Worm (Caenorhabditis elegans) whole organism, L4 larva: ENCODE measurements around the gene cpf-1.

Experiments used
- F26F4.8 ChIP-seq: fragments of 200-800 bp; sonication (Bioruptor generic); conservative IDR thresholded peaks from 2 replicates; pipeline ENCODE4 v1.3.6; 2022; ENCODE audit warnings: missing genetic modification characterization, missing compliant biosample characterization
- F37D6.2 ChIP-seq: sonication (generic microtip); optimal IDR thresholded peaks from 2 replicates; lab custom pipeline; 2016; ENCODE audit warnings: mild to moderate bottlenecking, missing genetic modification characterization, missing compliant biosample characterization
- Y75B8A.6 ChIP-seq: fragments of 200-800 bp; sonication (Bioruptor generic); IDR thresholded peaks from 2 replicates; pipeline ENCODE4 v1.3.6; 2022; ENCODE audit warnings: missing genetic modification reagents, missing genetic modification characterization, missing compliant biosample characterization
- ama-1 ChIP-seq: fragments of 150-350 bp; optimal IDR thresholded peaks from 2 replicates; lab custom pipeline; 2014; ENCODE audit warnings: inconsistent platforms, mixed read lengths
- attf-4 ChIP-seq: sonication (generic microtip); optimal IDR thresholded peaks from 3 replicates; lab custom pipeline; 2017; ENCODE audit warnings: missing biosample characterization, missing genetic modification characterization
- ceh-28 ChIP-seq: fragments of 150-350 bp; optimal IDR thresholded peaks from 2 replicates; lab custom pipeline; 2014; ENCODE audit warnings: missing biosample characterization, missing genetic modification reagents, missing genetic modification characterization
- ceh-44 ChIP-seq: fragments of 200-800 bp; sonication (Bioruptor generic); IDR thresholded peaks from 2 replicates; pipeline ENCODE4 v1.3.6; 2022; ENCODE audit warnings: missing genetic modification reagents, missing genetic modification characterization, missing compliant biosample characterization
- ces-1 ChIP-seq: fragments of 150-350 bp; sonication (generic microtip); optimal IDR thresholded peaks from 4 replicates; lab custom pipeline; 2014; ENCODE audit warnings: missing biosample characterization, missing genetic modification reagents, missing genetic modification characterization
- daf-16 ChIP-seq, 3 experiments: sonication (generic microtip); optimal IDR thresholded peaks; 2 replicates each; lab custom pipeline; 2016 to 2017; ENCODE audit warnings: missing genetic modification characterization in 3 of 3, missing genetic modification reagents in 3 of 3, mild to moderate bottlenecking in 2 of 3, missing compliant biosample characterization in 2 of 3, missing biosample characterization in 1 of 3, moderate library complexity in 1 of 3
- fkh-10 ChIP-seq: fragments of 150-350 bp; optimal IDR thresholded peaks from 2 replicates; lab custom pipeline; 2014; ENCODE audit warnings: missing biosample characterization, missing genetic modification reagents, missing genetic modification characterization
- hlh-30 ChIP-seq: sonication (generic microtip); optimal IDR thresholded peaks from 2 replicates; lab custom pipeline; 2017; ENCODE audit warnings: antibody characterized with exemption, mild to moderate bottlenecking, missing genetic modification characterization, missing compliant biosample characterization; ENCODE audit not compliant: insufficient read depth
- hmg-1.1 ChIP-seq: fragments of 200-800 bp; sonication (Bioruptor generic); IDR thresholded peaks from 2 replicates; pipeline ENCODE4 v1.3.6; 2022; ENCODE audit warnings: missing genetic modification reagents, missing genetic modification characterization, missing compliant biosample characterization
- lim-7 ChIP-seq: fragments of 200-800 bp; sonication (Bioruptor generic); IDR thresholded peaks from 2 replicates; pipeline ENCODE4 v1.3.6; 2022; ENCODE audit warnings: missing genetic modification characterization, missing compliant biosample characterization
- lsy-2 ChIP-seq, 2 experiments: fragments of 150-350 bp in 1 of 2; sonication (generic microtip) in 1 of 2; optimal IDR thresholded peaks; 2 replicates each; lab custom pipeline; 2014 to 2017; ENCODE audit warnings: missing biosample characterization in 2 of 2, missing genetic modification characterization in 2 of 2
- mdl-1 ChIP-seq, 2 experiments: fragments of 150-350 bp in 1 of 2; sonication (generic microtip) in 1 of 2; optimal IDR thresholded peaks; 2 replicates each; lab custom pipeline; 2014 to 2017; ENCODE audit warnings: missing biosample characterization in 2 of 2, missing genetic modification characterization in 2 of 2
- mdt-29 ChIP-seq: fragments of 200-800 bp; sonication (Bioruptor generic); IDR thresholded peaks from 2 replicates; pipeline ENCODE4 v1.3.6; 2022; ENCODE audit warnings: missing genetic modification reagents, missing genetic modification characterization, missing compliant biosample characterization
- php-3 ChIP-seq: fragments of 200-800 bp; sonication (Bioruptor generic); IDR thresholded peaks from 2 replicates; pipeline ENCODE4 v1.3.6; 2022; ENCODE audit warnings: missing genetic modification reagents, missing genetic modification characterization, missing compliant biosample characterization
- set-16 ChIP-seq: fragments of 200-800 bp; sonication (Bioruptor generic); IDR thresholded peaks from 2 replicates; pipeline ENCODE4 v1.3.6; 2022; ENCODE audit warnings: missing genetic modification reagents, missing genetic modification characterization, missing compliant biosample characterization
- zag-1 ChIP-seq: fragments of 150-350 bp; optimal IDR thresholded peaks from 2 replicates; lab custom pipeline; 2014; ENCODE audit warnings: missing biosample characterization, missing genetic modification characterization
- zfp-3 ChIP-seq: fragments of 200-800 bp; sonication (Bioruptor generic); conservative IDR thresholded peaks from 2 replicates; pipeline ENCODE4 v1.3.6; 2022; ENCODE audit warnings: missing genetic modification reagents, missing genetic modification characterization, missing compliant biosample characterization
- zip-11 ChIP-seq: fragments of 200-800 bp; sonication (Bioruptor generic); IDR thresholded peaks from 2 replicates; pipeline ENCODE4 v1.3.6; 2022; ENCODE audit warnings: missing genetic modification characterization, missing compliant biosample characterization

cpf-1 gene

DNA sequence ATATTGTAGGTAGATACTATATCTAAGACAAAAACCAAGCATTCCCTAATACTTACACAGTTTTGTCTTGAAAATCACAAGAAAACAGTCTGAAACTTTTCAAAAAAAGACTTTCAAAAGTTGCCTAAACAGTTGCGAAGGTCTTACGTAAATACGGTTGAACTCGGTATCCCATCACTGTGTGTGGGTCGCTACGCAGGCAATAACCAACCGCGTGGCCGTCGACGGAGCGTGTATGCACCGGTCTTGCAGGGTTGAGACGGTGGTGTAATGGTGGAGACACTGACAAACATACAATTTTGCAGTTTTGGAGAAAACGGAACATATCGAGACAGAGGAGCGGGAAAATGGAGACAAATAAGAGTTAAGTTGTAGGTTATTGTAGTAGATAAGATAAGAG, 41.0 kb downstream of the cpf-1 start, which contains the start of gene iff-2 (continued):
- peak; percentile 99 for TF ChIP-seq hmg-1.1
- peak; percentile 100 for TF ChIP-seq hlh-30 (tag; lab: Kevin White, UChicago)
- TF ChIP-seq ceh-28, result peak; percentile 41
- TF ChIP-seq, all 104 proteins: peak for 87

DNA sequence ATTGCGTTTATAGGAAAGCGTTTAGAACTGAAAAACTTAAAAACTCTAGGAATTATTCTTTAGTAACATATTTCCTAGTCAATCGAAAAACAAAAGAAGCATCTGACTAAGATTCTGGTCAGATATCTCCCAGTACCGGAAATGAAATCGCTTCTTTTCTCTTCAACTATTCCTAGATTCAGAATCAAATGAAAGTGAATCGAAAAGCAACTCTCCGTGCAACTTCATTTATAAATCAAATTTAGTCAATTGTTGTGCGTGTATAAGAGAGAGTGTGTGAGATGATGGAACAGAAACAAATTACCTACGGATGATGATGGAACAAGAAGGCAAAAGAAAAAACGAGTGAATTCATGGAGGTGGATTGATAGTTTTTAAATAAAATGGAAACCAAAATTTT, 43.1 kb downstream of the cpf-1 start:
- TF ChIP-seq ama-1 (lab: Kevin White, UChicago), result peak; percentile 31
- TF ChIP-seq fkh-10 (GFP tag; lab: Kevin White, UChicago), result peak; percentile 99
- TF ChIP-seq ces-1 (GFP tag; lab: Kevin White, UChicago), result peak; percentile 82
- TF ChIP-seq lsy-2 (tag; optimal IDR thresholded peaks at IDR 0.05; lab: Kevin White, UChicago), result peak in 1 of 2 experiments; percentile 34
- no peak for TF ChIP-seq hlh-30 (tag; lab: Kevin White, UChicago)
- TF ChIP-seq set-16 (GFP tag; lab: Robert Waterston, UW), result no peak

DNA sequence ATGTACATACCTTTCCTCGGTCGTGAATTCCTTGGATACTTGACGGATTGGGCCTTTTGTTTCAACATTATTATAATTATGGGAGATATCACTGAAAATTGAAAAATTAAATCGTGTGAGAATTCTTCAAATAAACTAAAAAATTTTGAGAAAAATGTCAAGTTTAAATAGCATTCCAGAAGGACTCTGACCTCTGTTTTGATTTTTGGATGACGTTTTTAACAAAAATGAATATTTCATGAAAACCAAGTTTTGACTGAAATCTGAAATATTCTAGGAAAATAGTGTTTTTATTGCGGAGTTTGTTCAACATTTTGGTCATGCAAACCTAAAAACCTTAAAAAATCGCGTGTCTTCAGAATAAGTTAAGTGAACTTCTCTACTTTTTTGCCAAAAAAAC, 46.1 kb downstream of the cpf-1 start, which contains the start of gene glb-27:
Gene glb-27 (minus strand): TSS at position 101 of the 400 bp plus-strand sequence.
- no peak for TF ChIP-seq ama-1 (lab: Kevin White, UChicago)
- no peak for TF ChIP-seq mdt-29
- no peak for TF ChIP-seq daf-16 (GFP tag; optimal IDR thresholded peaks at IDR 0.05; lab: Kevin White, UChicago)
- no peak for TF ChIP-seq daf-16 (tag; optimal IDR thresholded peaks at IDR 0.05; lab: Kevin White, UChicago)
- no peak for TF ChIP-seq php-3 (GFP tag; lab: Robert Waterston, UW)

DNA sequence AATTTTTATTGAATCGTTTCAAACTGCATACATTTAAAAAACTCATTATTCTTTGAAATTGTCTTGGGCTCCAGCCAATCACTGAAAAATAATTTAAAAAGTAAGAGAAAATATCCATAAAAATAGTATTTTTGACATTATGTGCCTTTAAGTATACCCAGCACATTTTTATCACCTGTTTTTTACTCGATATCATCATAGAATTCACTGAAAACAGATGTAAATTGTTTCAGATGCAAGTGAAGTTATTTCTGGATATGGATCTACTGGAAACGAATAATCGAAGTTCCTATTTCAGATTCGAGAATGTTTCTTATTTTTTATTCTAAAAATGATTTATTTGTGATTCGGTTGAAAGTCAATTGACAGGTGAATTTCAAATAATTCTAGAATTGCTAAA, 47.7 kb downstream of the cpf-1 start:
- no peak for TF ChIP-seq ceh-44 (GFP tag; lab: Robert Waterston, UW)
- no peak for TF ChIP-seq F26F4.8 (GFP tag; lab: Robert Waterston, UW)
- no peak for TF ChIP-seq lim-7 (GFP tag; lab: Robert Waterston, UW)
- TF ChIP-seq F37D6.2, result no peak
- no peak for TF ChIP-seq attf-4 (tag; lab: Kevin White, UChicago)
- TF ChIP-seq zfp-3 (GFP tag; lab: Robert Waterston, UW), result no peak
- no peak for TF ChIP-seq zag-1
- no peak for TF ChIP-seq zip-11
- no peak for TF ChIP-seq Y75B8A.6 (GFP tag; lab: Robert Waterston, UW)

DNA sequence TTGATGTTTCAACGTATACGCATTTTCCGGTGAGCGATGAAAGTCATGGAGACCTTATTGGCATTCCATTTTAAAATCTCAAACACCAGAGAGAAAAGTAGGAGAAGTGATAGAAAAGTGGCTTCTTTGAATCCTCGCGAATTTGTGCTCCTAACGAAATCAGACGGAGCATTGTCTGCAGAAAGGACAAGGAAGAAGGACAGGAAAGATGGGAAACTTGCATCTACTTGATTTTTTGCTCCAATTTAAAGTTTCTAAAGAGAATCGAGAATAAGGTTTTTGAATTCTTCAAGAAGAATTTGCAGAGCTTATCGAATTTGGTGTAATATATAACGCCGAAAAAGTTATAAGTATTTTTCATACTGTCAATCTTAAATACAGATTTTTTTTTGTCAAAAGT, 51.1 kb downstream of the cpf-1 start:
- peak; percentile 56 for TF ChIP-seq fkh-10 (GFP tag; lab: Kevin White, UChicago)
- no peak for TF ChIP-seq mdl-1 (tag; optimal IDR thresholded peaks at IDR 0.05; lab: Kevin White, UChicago)
- peak; percentile 20 for TF ChIP-seq ces-1 (GFP tag; lab: Kevin White, UChicago)
